Fruit fly (Drosophila melanogaster) whole organism, embryonic: Measurements from ENCODE around the gene par-6.

ENCODE experiments used
- Abd-B ChIP-seq: fragments of 200-800 bp; sonication (Bioruptor generic); optimal IDR thresholded peaks from 2 replicates; lab custom pipeline; 2018; ENCODE audit warnings: missing biosample characterization, mild to moderate bottlenecking, missing genetic modification characterization, moderate library complexity
- Blimp-1 ChIP-seq: fragments of 200-800 bp; sonication (Bioruptor generic); optimal IDR thresholded peaks from 3 replicates; lab custom pipeline; 2018; ENCODE audit warnings: missing biosample characterization, missing genetic modification characterization, mild to moderate bottlenecking, moderate library complexity, missing genetic modification reagents
- BtbVII ChIP-seq: fragments of 200-800 bp; sonication (Bioruptor generic); optimal IDR thresholded peaks from 3 replicates; lab custom pipeline; 2017; ENCODE audit warnings: missing biosample characterization, mild to moderate bottlenecking, missing genetic modification characterization
- CG10431 ChIP-seq: fragments of 200-800 bp; sonication (Bioruptor generic); optimal IDR thresholded peaks from 3 replicates; lab custom pipeline; 2018; ENCODE audit warnings: missing biosample characterization, mild to moderate bottlenecking, missing genetic modification characterization
- CG10543 ChIP-seq: fragments of 200-800 bp; sonication (Bioruptor generic); optimal IDR thresholded peaks from 3 replicates; lab custom pipeline; 2017; ENCODE audit warnings: missing biosample characterization, mild to moderate bottlenecking, missing genetic modification characterization, moderate library complexity
- CG11398 ChIP-seq: fragments of 200-800 bp; sonication (Bioruptor generic); optimal IDR thresholded peaks from 2 replicates; lab custom pipeline; 2016; ENCODE audit warnings: missing biosample characterization, missing genetic modification characterization
- CG11695 ChIP-seq: fragments of 200-800 bp; sonication (Bioruptor generic); IDR thresholded peaks from 3 replicates; pipeline ENCODE4 v1.3.6; 2022; ENCODE audit warnings: missing biosample characterization, missing genetic modification characterization
- CG11723 ChIP-seq: fragments of 200-800 bp; sonication (Bioruptor generic); optimal IDR thresholded peaks from 2 replicates; lab custom pipeline; 2017; ENCODE audit warnings: missing biosample characterization, mild to moderate bottlenecking, missing genetic modification characterization
- CG12071 ChIP-seq: fragments of 200-800 bp; sonication (Bioruptor generic); optimal IDR thresholded peaks from 3 replicates; lab custom pipeline; 2018; ENCODE audit warnings: missing biosample characterization, mild to moderate bottlenecking, missing genetic modification characterization
- CG15514 ChIP-seq: fragments of 200-800 bp; sonication (Bioruptor generic); optimal IDR thresholded peaks from 3 replicates; lab custom pipeline; 2017; ENCODE audit warnings: missing biosample characterization, missing genetic modification characterization, mild to moderate bottlenecking, moderate library complexity, missing genetic modification reagents
- CG15601 ChIP-seq: fragments of 200-800 bp; sonication (Bioruptor generic); optimal IDR thresholded peaks from 3 replicates; lab custom pipeline; 2019; ENCODE audit warnings: missing biosample characterization, mild to moderate bottlenecking, missing genetic modification characterization, moderate library complexity
- CG1832 ChIP-seq: fragments of 200-800 bp; sonication (Bioruptor generic); optimal IDR thresholded peaks from 2 replicates; lab custom pipeline; 2017; ENCODE audit warnings: missing biosample characterization, mild to moderate bottlenecking, missing genetic modification characterization, inconsistent platforms
- CG31224 ChIP-seq: fragments of 200-800 bp; sonication (Bioruptor generic); IDR thresholded peaks from 2 replicates; pipeline ENCODE4 v1.3.6; 2022; ENCODE audit warnings: missing biosample characterization, missing genetic modification characterization
- CG31441 ChIP-seq: fragments of 200-800 bp; sonication (Bioruptor generic); IDR thresholded peaks from 2 replicates; pipeline ENCODE4 v1.3.6; 2022; ENCODE audit warnings: missing biosample characterization, missing genetic modification characterization
- CG34224 ChIP-seq: fragments of 200-800 bp; sonication (Bioruptor generic); IDR thresholded peaks from 3 replicates; pipeline ENCODE4 v1.3.6; 2022; ENCODE audit warnings: missing biosample characterization, missing genetic modification characterization; ENCODE audit not compliant: partially characterized antibody
- CG4424 ChIP-seq: fragments of 200-800 bp; sonication (Bioruptor generic); optimal IDR thresholded peaks from 3 replicates; lab custom pipeline; 2016; ENCODE audit warnings: missing biosample characterization, missing genetic modification characterization
- CG8281 ChIP-seq: fragments of 200-800 bp; sonication (Bioruptor generic); optimal IDR thresholded peaks from 2 replicates; lab custom pipeline; 2018; ENCODE audit warnings: missing biosample characterization, mild to moderate bottlenecking, missing genetic modification characterization, moderate library complexity
- CG8290 ChIP-seq, 3 experiments: fragments of 200-800 bp; sonication (Bioruptor generic); optimal IDR thresholded peaks; 2 replicates each; lab custom pipeline; 2016 to 2019; ENCODE audit warnings: missing biosample characterization in 3 of 3, missing genetic modification characterization in 3 of 3, mild to moderate bottlenecking in 2 of 3, moderate library complexity in 1 of 3
- CG9797 ChIP-seq: fragments of 200-800 bp; sonication (Bioruptor generic); optimal IDR thresholded peaks from 3 replicates; lab custom pipeline; 2018; ENCODE audit warnings: missing biosample characterization, mild to moderate bottlenecking, missing genetic modification characterization
- CG9817 ChIP-seq: fragments of 200-800 bp; sonication (Bioruptor generic); optimal IDR thresholded peaks from 2 replicates; lab custom pipeline; 2018; ENCODE audit warnings: missing biosample characterization, mild to moderate bottlenecking, missing genetic modification characterization, moderate library complexity
- CG9932 ChIP-seq: fragments of 200-800 bp; sonication (Bioruptor generic); IDR thresholded peaks from 2 replicates; pipeline ENCODE4 v1.3.6; 2022; ENCODE audit warnings: missing biosample characterization, missing genetic modification characterization
- CHES-1-like ChIP-seq: fragments of 200-800 bp; sonication (Bioruptor generic); optimal IDR thresholded peaks from 2 replicates; lab custom pipeline; 2016; ENCODE audit warnings: missing biosample characterization, missing genetic modification characterization
- D19A ChIP-seq: fragments of 200-800 bp; optimal IDR thresholded peaks from 3 replicates; lab custom pipeline; 2019; ENCODE audit warnings: missing biosample characterization, mild to moderate bottlenecking, missing genetic modification characterization, moderate library complexity
- Elba2 ChIP-seq: fragments of 200-800 bp; sonication (Bioruptor generic); optimal IDR thresholded peaks from 3 replicates; lab custom pipeline; 2016; ENCODE audit warnings: missing biosample characterization, missing genetic modification characterization
- GATAe ChIP-seq: fragments of 200-800 bp; sonication (Bioruptor generic); conservative IDR thresholded peaks from 2 replicates; pipeline ENCODE4 v1.3.6; 2022; ENCODE audit warnings: missing biosample characterization, missing genetic modification characterization
- Hr39 ChIP-seq: fragments of >200 bp; optimal IDR thresholded peaks from 2 replicates; lab custom pipeline; 2017
- Nf-YC ChIP-seq: fragments of 200-800 bp; optimal IDR thresholded peaks from 3 replicates; lab custom pipeline; 2019; ENCODE audit warnings: missing biosample characterization, mild to moderate bottlenecking, missing genetic modification characterization, moderate library complexity
- Poxn ChIP-seq: fragments of 200-800 bp; sonication (Bioruptor generic); IDR thresholded peaks from 2 replicates; pipeline ENCODE4 v1.3.6; 2022; ENCODE audit warnings: missing biosample characterization, missing genetic modification characterization
- Usf ChIP-seq: fragments of 200-800 bp; sonication (Bioruptor generic); optimal IDR thresholded peaks from 2 replicates; lab custom pipeline; 2017; ENCODE audit warnings: missing genotype, missing biosample characterization, missing genetic modification characterization
- YL-1 ChIP-seq: fragments of 200-800 bp; sonication (Bioruptor generic); optimal IDR thresholded peaks from 3 replicates; lab custom pipeline; 2017; ENCODE audit warnings: missing biosample characterization, mild to moderate bottlenecking, missing genetic modification characterization
- al ChIP-seq: fragments of 200-800 bp; sonication (Bioruptor generic); IDR thresholded peaks from 2 replicates; pipeline ENCODE4 v1.3.6; 2022; ENCODE audit warnings: missing biosample characterization, missing genetic modification characterization
- ap ChIP-seq: fragments of 200-800 bp; sonication (Bioruptor generic); IDR thresholded peaks from 2 replicates; pipeline ENCODE4 v1.3.6; 2022; ENCODE audit warnings: missing biosample characterization, missing genetic modification characterization
- chif ChIP-seq, 2 experiments: fragments of 200-800 bp; sonication (Bioruptor generic); optimal IDR thresholded peaks; 3 replicates each; lab custom pipeline; 2016; ENCODE audit warnings: missing biosample characterization in 2 of 2, missing genetic modification characterization in 2 of 2
- dm ChIP-seq: fragments of 200-800 bp; sonication (Bioruptor generic); optimal IDR thresholded peaks from 3 replicates; lab custom pipeline; 2016; ENCODE audit warnings: missing biosample characterization, missing genetic modification characterization
- dysf ChIP-seq: fragments of 200-800 bp; sonication (Bioruptor generic); IDR thresholded peaks from 3 replicates; pipeline ENCODE4 v1.3.6; 2022; ENCODE audit warnings: missing biosample characterization, missing genetic modification characterization
- ems ChIP-seq: fragments of 200-800 bp; sonication (Bioruptor generic); optimal IDR thresholded peaks from 3 replicates; lab custom pipeline; 2016; ENCODE audit warnings: missing biosample characterization, missing genetic modification characterization
- en ChIP-seq: fragments of 200-800 bp; sonication (Bioruptor generic); optimal IDR thresholded peaks from 2 replicates; lab custom pipeline; 2016; ENCODE audit warnings: missing biosample characterization, missing genetic modification characterization
- ewg ChIP-seq: fragments of 200-800 bp; sonication (Bioruptor generic); optimal IDR thresholded peaks from 3 replicates; lab custom pipeline; 2017; ENCODE audit warnings: mild to moderate bottlenecking, missing biosample characterization, missing genetic modification reagents, missing genetic modification characterization
- eyg ChIP-seq: fragments of 200-800 bp; sonication (Bioruptor generic); optimal IDR thresholded peaks from 3 replicates; lab custom pipeline; 2016; ENCODE audit warnings: missing biosample characterization, missing genetic modification characterization
- fu2 ChIP-seq: fragments of 200-800 bp; sonication (Bioruptor generic); optimal IDR thresholded peaks from 2 replicates; lab custom pipeline; 2016; ENCODE audit warnings: missing biosample characterization, missing genetic modification characterization
- jumu ChIP-seq: fragments of 200-800 bp; sonication (Bioruptor generic); optimal IDR thresholded peaks from 3 replicates; lab custom pipeline; 2016; ENCODE audit warnings: missing biosample characterization, missing genetic modification characterization
- ken ChIP-seq: fragments of 200-800 bp; sonication (Bioruptor generic); IDR thresholded peaks from 3 replicates; pipeline ENCODE4 v1.3.6; 2022; ENCODE audit warnings: missing biosample characterization, missing genetic modification characterization
- lab ChIP-seq: fragments of 200-800 bp; sonication (Bioruptor generic); optimal IDR thresholded peaks from 3 replicates; lab custom pipeline; 2017; ENCODE audit warnings: missing biosample characterization, missing genetic modification characterization, mild to moderate bottlenecking, moderate library complexity, missing genetic modification reagents
- lmd ChIP-seq: fragments of 200-800 bp; sonication (Bioruptor generic); IDR thresholded peaks from 2 replicates; pipeline ENCODE4 v1.3.6; 2022; ENCODE audit warnings: missing biosample characterization, missing genetic modification characterization
- mam ChIP-seq: fragments of 200-800 bp; sonication (Bioruptor generic); optimal IDR thresholded peaks from 3 replicates; lab custom pipeline; 2016; ENCODE audit warnings: missing biosample characterization, missing genetic modification characterization
- pnt ChIP-seq: fragments of 200-800 bp; sonication (Bioruptor generic); optimal IDR thresholded peaks from 3 replicates; lab custom pipeline; 2016; ENCODE audit warnings: missing biosample characterization, missing genetic modification characterization
- pum ChIP-seq: fragments of 200-800 bp; sonication (Bioruptor generic); optimal IDR thresholded peaks from 2 replicates; lab custom pipeline; 2016; ENCODE audit warnings: missing biosample characterization, missing genetic modification characterization
- scrt ChIP-seq: fragments of 200-800 bp; sonication (Bioruptor generic); optimal IDR thresholded peaks from 2 replicates; lab custom pipeline; 2018; ENCODE audit warnings: missing biosample characterization, mild to moderate bottlenecking, missing genetic modification characterization, moderate library complexity
- seq ChIP-seq: fragments of 200-800 bp; sonication (Bioruptor generic); IDR thresholded peaks from 2 replicates; pipeline ENCODE4 v1.3.6; 2022; ENCODE audit warnings: missing biosample characterization, missing genetic modification characterization
- unpg ChIP-seq: fragments of 200-800 bp; sonication (Bioruptor generic); optimal IDR thresholded peaks from 3 replicates; lab custom pipeline; 2018; ENCODE audit warnings: missing biosample characterization, mild to moderate bottlenecking, missing genetic modification characterization, moderate library complexity

par-6 gene

dm6 chrX:17682745-17683505 is 20.2 kb upstream of the par-6 start (continued):
- TF ChIP-seq pnt: peak; percentile 28
- peak; percentile 34 for TF ChIP-seq BtbVII (GFP tag; lab: Kevin White, UChicago)
- TF ChIP-seq CG10431 (GFP tag; lab: Kevin White, UChicago): peak; percentile 26
- peak; percentile 5 for TF ChIP-seq CG15514
- peak; percentile 13 for TF ChIP-seq CG12071 (GFP tag; lab: Kevin White, UChicago)
- peak; percentile 8 to 24 for TF ChIP-seq chif (GFP tag; optimal IDR thresholded peaks at IDR 0.05; lab: Kevin White, UChicago)
- no peak for TF ChIP-seq eyg (GFP tag; lab: Kevin White, UChicago)
- TF ChIP-seq dysf (GFP tag; lab: Robert Waterston, UW): peak; percentile 83
- TF ChIP-seq ems (GFP tag; lab: Kevin White, UChicago): peak; percentile 39
- TF ChIP-seq Nf-YC (tag; lab: Kevin White, UChicago): no peak
- TF ChIP-seq lmd: peak; percentile 79
- TF ChIP-seq CG9932 (GFP tag; lab: Robert Waterston, UW): peak; percentile 40; the same call in 1 of the 2 replicates
- no peak for TF ChIP-seq CG1832 (GFP tag; lab: Kevin White, UChicago)
- peak; percentile 75 for TF ChIP-seq CG31441 (GFP tag; lab: Robert Waterston, UW)
- peak; percentile 64 for TF ChIP-seq unpg (GFP tag; lab: Kevin White, UChicago)
- no peak for TF ChIP-seq Poxn
- no peak for TF ChIP-seq CG31224 (GFP tag; lab: Robert Waterston, UW)
- TF ChIP-seq CG11695 (GFP tag; lab: Robert Waterston, UW): peak; percentile 72
- TF ChIP-seq Usf (GFP tag; lab: Kevin White, UChicago): no peak
- no peak for TF ChIP-seq Elba2 (GFP tag; lab: Kevin White, UChicago)
- TF ChIP-seq Abd-B: no peak
- no peak for TF ChIP-seq Hr39 (lab: Kevin White, UChicago)
- TF ChIP-seq CG34224 (GFP tag; lab: Robert Waterston, UW): no peak
- peak; percentile 16 for TF ChIP-seq mam (GFP tag; lab: Kevin White, UChicago)
- no peak for TF ChIP-seq en (GFP tag; lab: Kevin White, UChicago)
- no peak for TF ChIP-seq GATAe (GFP tag; lab: Robert Waterston, UW)
- peak; percentile 71 for TF ChIP-seq Blimp-1 (GFP tag; lab: Kevin White, UChicago)
- TF ChIP-seq al (GFP tag; lab: Robert Waterston, UW): 0 out of 2 replicates have a peak, but pooled peaks have one; percentile 22
- no peak for TF ChIP-seq YL-1 (GFP tag; lab: Kevin White, UChicago)
- no peak for TF ChIP-seq scrt
- TF ChIP-seq jumu (GFP tag; lab: Kevin White, UChicago): no peak
- peak; percentile 43 for TF ChIP-seq D19A (tag; lab: Kevin White, UChicago)
- TF ChIP-seq CG8290 (GFP tag; optimal IDR thresholded peaks at IDR 0.05; lab: Kevin White, UChicago): no peak
- TF ChIP-seq CG8290 (tag; optimal IDR thresholded peaks at IDR 0.05; lab: Kevin White, UChicago): no peak
- TF ChIP-seq fu2 (GFP tag; lab: Kevin White, UChicago): no peak
- no peak for TF ChIP-seq CG8281
- peak; percentile 68 for TF ChIP-seq lab
- TF ChIP-seq CHES-1-like (GFP tag; lab: Kevin White, UChicago): no peak
- peak; percentile 61 for TF ChIP-seq CG15601 (tag; lab: Kevin White, UChicago)
- TF ChIP-seq ewg (GFP tag; lab: Kevin White, UChicago): peak; percentile 47
- TF ChIP-seq CG9817 (tag; lab: Kevin White, UChicago): no peak
- peak; percentile 69 for TF ChIP-seq CG4424
- TF ChIP-seq ken (GFP tag; lab: Robert Waterston, UW): peak; percentile 90
- TF ChIP-seq CG10543: no peak
- TF ChIP-seq seq: peak; percentile 62; the same call in 1 of the 2 replicates
- no peak for TF ChIP-seq dm
- TF ChIP-seq pum (GFP tag; lab: Kevin White, UChicago): no peak
- TF ChIP-seq CG11398 (GFP tag; lab: Kevin White, UChicago): no peak
- peak; percentile 72 for TF ChIP-seq ap (GFP tag; lab: Robert Waterston, UW)
- no peak for TF ChIP-seq CG9797 (GFP tag; lab: Kevin White, UChicago)
- TF ChIP-seq CG11723 (GFP tag; lab: Kevin White, UChicago): no peak
